Worm (Caenorhabditis elegans) whole organism, mixed stage, embryonic: Measurements from ENCODE around the gene Y75B12A.2.

Experiments
- M03D4.4 ChIP-seq: sonication (generic microtip); optimal IDR thresholded peaks from 2 replicates; lab custom pipeline; 2017; ENCODE audit warnings: mild to moderate bottlenecking, missing genetic modification characterization, missing compliant biosample characterization
- bed-3 ChIP-seq: fragments of 200-800 bp; sonication (Bioruptor generic); optimal IDR thresholded peaks from 3 replicates; lab custom pipeline; 2018; ENCODE audit warnings: mild to moderate bottlenecking, missing genetic modification characterization, moderate library complexity, missing compliant biosample characterization
- ceh-43 ChIP-seq: fragments of 200-800 bp; sonication (Bioruptor generic); optimal IDR thresholded peaks from 2 replicates; lab custom pipeline; 2018; ENCODE audit warnings: mild to moderate bottlenecking, missing genetic modification characterization, moderate library complexity, missing compliant biosample characterization
- ceh-83 ChIP-seq: fragments of 200-800 bp; sonication (Bioruptor generic); optimal IDR thresholded peaks from 2 replicates; lab custom pipeline; 2018; ENCODE audit warnings: mild to moderate bottlenecking, missing genetic modification characterization, missing compliant biosample characterization
- ces-1 ChIP-seq: fragments of 150-350 bp; optimal IDR thresholded peaks from 2 replicates; lab custom pipeline; 2014; ENCODE audit warnings: missing biosample characterization, missing genetic modification reagents, missing genetic modification characterization
- cnd-1 ChIP-seq: fragments of 200-800 bp; sonication (Bioruptor generic); optimal IDR thresholded peaks from 2 replicates; lab custom pipeline; 2018; ENCODE audit warnings: mild to moderate bottlenecking, missing genetic modification characterization, missing compliant biosample characterization
- drap-1 ChIP-seq: fragments of 200-800 bp; sonication (Bioruptor generic); optimal IDR thresholded peaks from 3 replicates; lab custom pipeline; 2018; ENCODE audit warnings: mild to moderate bottlenecking, missing genetic modification characterization, missing compliant biosample characterization
- elt-1 ChIP-seq: sonication (generic microtip); optimal IDR thresholded peaks from 2 replicates; lab custom pipeline; 2017; ENCODE audit warnings: missing genetic modification characterization, mild to moderate bottlenecking, missing compliant biosample characterization, antibody characterized with exemption, moderate library complexity, borderline replicate concordance; ENCODE audit not compliant: insufficient read depth
- elt-3 ChIP-seq: fragments of 150-350 bp; optimal IDR thresholded peaks from 2 replicates; lab custom pipeline; 2014; ENCODE audit warnings: missing biosample characterization, missing genetic modification characterization
- flh-1 ChIP-seq: fragments of 200-800 bp; sonication (Bioruptor generic); optimal IDR thresholded peaks from 2 replicates; lab custom pipeline; 2018; ENCODE audit warnings: mild to moderate bottlenecking, missing genetic modification characterization, moderate library complexity, missing compliant biosample characterization
- hlh-1 ChIP-seq: fragments of 150-350 bp; optimal IDR thresholded peaks from 2 replicates; lab custom pipeline; 2014; ENCODE audit warnings: missing biosample characterization, missing genetic modification reagents, missing genetic modification characterization
- lin-32 ChIP-seq: fragments of 200-800 bp; sonication (Bioruptor generic); optimal IDR thresholded peaks from 2 replicates; lab custom pipeline; 2018; ENCODE audit warnings: mild to moderate bottlenecking, missing genetic modification characterization, missing compliant biosample characterization
- lsy-2 ChIP-seq: fragments of 150-350 bp; optimal IDR thresholded peaks from 2 replicates; lab custom pipeline; 2014; ENCODE audit warnings: missing biosample characterization, missing genetic modification characterization
- mab-5 ChIP-seq: fragments of 150-350 bp; optimal IDR thresholded peaks from 2 replicates; lab custom pipeline; 2014; ENCODE audit warnings: missing biosample characterization, missing genetic modification characterization
- mep-1 ChIP-seq: fragments of 150-350 bp; optimal IDR thresholded peaks from 2 replicates; lab custom pipeline; 2017; ENCODE audit warnings: missing biosample characterization, missing genetic modification reagents, missing genetic modification characterization, inconsistent platforms
- mls-2 ChIP-seq: sonication (generic microtip); optimal IDR thresholded peaks from 2 replicates; lab custom pipeline; 2016; ENCODE audit warnings: mild to moderate bottlenecking, missing genetic modification characterization, moderate library complexity, missing compliant biosample characterization
- nhr-12 ChIP-seq: fragments of 150-350 bp; optimal IDR thresholded peaks from 2 replicates; lab custom pipeline; 2014; ENCODE audit warnings: missing biosample characterization, missing genetic modification characterization
- nhr-2 ChIP-seq: fragments of 150-350 bp; optimal IDR thresholded peaks from 2 replicates; lab custom pipeline; 2014; ENCODE audit warnings: missing biosample characterization, missing genetic modification characterization
- nhr-237 ChIP-seq: fragments of 150-350 bp; optimal IDR thresholded peaks from 2 replicates; lab custom pipeline; 2014; ENCODE audit warnings: missing biosample characterization, missing genetic modification characterization
- nhr-28 ChIP-seq: fragments of 150-350 bp; optimal IDR thresholded peaks from 2 replicates; lab custom pipeline; 2014; ENCODE audit warnings: missing biosample characterization, missing genetic modification characterization
- nhr-76 ChIP-seq: sonication (generic microtip); optimal IDR thresholded peaks from 2 replicates; lab custom pipeline; 2017; ENCODE audit warnings: missing biosample characterization, missing genetic modification characterization
- sem-2 ChIP-seq: fragments of 200-800 bp; sonication (Bioruptor generic); optimal IDR thresholded peaks from 2 replicates; lab custom pipeline; 2018; ENCODE audit warnings: mild to moderate bottlenecking, missing genetic modification characterization, missing compliant biosample characterization
- snpc-4 ChIP-seq: fragments of 150-350 bp; optimal IDR thresholded peaks from 2 replicates; lab custom pipeline; 2014; ENCODE audit warnings: missing biosample characterization, missing genetic modification characterization
- sptf-1 ChIP-seq: sonication (generic microtip); optimal IDR thresholded peaks from 2 replicates; lab custom pipeline; 2017; ENCODE audit warnings: mild to moderate bottlenecking, missing genetic modification characterization, moderate library complexity, missing compliant biosample characterization
- tbx-8 ChIP-seq: fragments of 200-800 bp; sonication (Bioruptor generic); optimal IDR thresholded peaks from 2 replicates; lab custom pipeline; 2018; ENCODE audit warnings: mild to moderate bottlenecking, missing genetic modification characterization, moderate library complexity, missing compliant biosample characterization
- unc-120 ChIP-seq: sonication (generic microtip); optimal IDR thresholded peaks from 2 replicates; lab custom pipeline; 2017; ENCODE audit warnings: missing genetic modification characterization, missing compliant biosample characterization; ENCODE audit not compliant: poor library complexity, severe bottlenecking
- unc-62 ChIP-seq: fragments of 150-350 bp; optimal IDR thresholded peaks from 2 replicates; lab custom pipeline; 2014; ENCODE audit warnings: missing biosample characterization, missing genetic modification reagents, missing genetic modification characterization
- zip-8 ChIP-seq: fragments of 150-350 bp; optimal IDR thresholded peaks from 2 replicates; lab custom pipeline; 2014; ENCODE audit warnings: missing biosample characterization, missing genetic modification characterization
- ztf-11 ChIP-seq: fragments of 150-350 bp; optimal IDR thresholded peaks from 2 replicates; lab custom pipeline; 2014; ENCODE audit warnings: missing biosample characterization, missing genetic modification characterization

Y75B12A.2 gene

ce11 chrV:15087207-15087706 lies 22.1 kb upstream of the Y75B12A.2 start, which contains the start of the genes C01G10.15 and C01G10.6:
Gene C01G10.15 (minus strand): TSS chrV:15087307.
Gene C01G10.6 (plus strand): TSS chrV:15087656.
- TF ChIP-seq unc-120 (tag; lab: Kevin White, UChicago) (no peak), elt-1 (no peak), ceh-83 (no peak), sptf-1 (no peak), mab-5 (tag; lab: Kevin White, UChicago) (no peak), cnd-1 (no peak), bed-3 (GFP tag; lab: Kevin White, UChicago) (no peak), nhr-2 (no peak), tbx-8 (GFP tag; lab: Kevin White, UChicago) (no peak), mls-2 (tag; lab: Kevin White, UChicago) (no peak), ceh-43 (GFP tag; lab: Kevin White, UChicago) (no peak), sem-2 (GFP tag; lab: Kevin White, UChicago) (no peak), flh-1 (GFP tag; lab: Kevin White, UChicago) (no peak), nhr-76 (tag; lab: Kevin White, UChicago) (no peak), nhr-28 (tag; lab: Kevin White, UChicago) (no peak), mep-1 (tag; lab: Kevin White, UChicago) (no peak), ces-1 (GFP tag; lab: Kevin White, UChicago) (no peak), nhr-12 (tag; lab: Kevin White, UChicago) (no peak), snpc-4 (tag; lab: Kevin White, UChicago) (no peak), zip-8 (tag; lab: Kevin White, UChicago) (no peak)

ce11 chrV:15088613-15089012 lies 20.7 kb upstream of the Y75B12A.2 start, which contains the start of gene C01G10.18:
Gene C01G10.18 (minus strand): TSS chrV:15088713.
- TF ChIP-seq lin-32 (GFP tag; lab: Kevin White, UChicago): no peak
- no peak for TF ChIP-seq elt-1
- TF ChIP-seq zip-8 (tag; lab: Kevin White, UChicago): no peak

- TF ChIP-seq nhr-76 (tag; lab: Kevin White, UChicago) (no peak), sem-2 (GFP tag; lab: Kevin White, UChicago) (no peak), flh-1 (GFP tag; lab: Kevin White, UChicago) (no peak)
These were observed 19.9 kb upstream of the Y75B12A.2 start, which contains the start of the genes C01G10.5 and C01G10.4 for ce11 chrV:15089438-15089837. Gene C01G10.5 (minus strand): TSS chrV:15089538. Gene C01G10.4 (plus strand): TSS chrV:15089740.

- no peak for TF ChIP-seq flh-1 (GFP tag; lab: Kevin White, UChicago)
These were observed 18.9 kb upstream of the Y75B12A.2 start, which contains the start of gene C01G10.17 for ce11 chrV:15090457-15090856. Gene C01G10.17 (plus strand): TSS chrV:15090757.

- TF ChIP-seq flh-1 (GFP tag; lab: Kevin White, UChicago) (no peak), drap-1 (no peak), cnd-1 (no peak), M03D4.4 (tag; lab: Kevin White, UChicago) (no peak), hlh-1 (tag; lab: Kevin White, UChicago) (no peak), tbx-8 (GFP tag; lab: Kevin White, UChicago) (no peak), elt-1 (no peak), snpc-4 (tag; lab: Kevin White, UChicago) (no peak), zip-8 (tag; lab: Kevin White, UChicago) (no peak), elt-3 (tag; lab: Kevin White, UChicago) (no peak), bed-3 (GFP tag; lab: Kevin White, UChicago) (no peak), lsy-2 (tag; lab: Kevin White, UChicago) (no peak), nhr-28 (tag; lab: Kevin White, UChicago) (no peak)
- TF ChIP-seq, all 35 proteins: peak for 0
These were observed 16.7 kb upstream of the Y75B12A.2 start, which contains the start of gene txt-12 for ce11 chrV:15092666-15093065. Gene txt-12 (plus strand): TSS chrV:15092966.

ce11 chrV:15094749-15095148 lies 14.6 kb upstream of the Y75B12A.2 start, which contains the start of gene srx-78:
Gene srx-78 (plus strand): TSS chrV:15095049.
- TF ChIP-seq ces-1 (GFP tag; lab: Kevin White, UChicago) (no peak), nhr-2 (no peak), ztf-11 (no peak), ceh-83 (no peak), sem-2 (GFP tag; lab: Kevin White, UChicago) (no peak), bed-3 (GFP tag; lab: Kevin White, UChicago) (no peak), cnd-1 (no peak), unc-62 (no peak), sptf-1 (no peak), nhr-76 (tag; lab: Kevin White, UChicago) (no peak), mls-2 (tag; lab: Kevin White, UChicago) (no peak), elt-3 (tag; lab: Kevin White, UChicago) (no peak), M03D4.4 (tag; lab: Kevin White, UChicago) (no peak), nhr-237 (tag; lab: Kevin White, UChicago) (no peak), tbx-8 (GFP tag; lab: Kevin White, UChicago) (no peak)
